Worm (Caenorhabditis elegans): ENCODE measurements around the gene F49F1.9.

The F49F1.9 gene

ce11 chrIV:4114526-4114925, 22.8 kb downstream of the F49F1.9 start, which contains the start of gene F49F1.15:
F49F1.15 (minus strand) TSS chrIV:4114626.
- TF ChIP-seq hif-1 (tag; optimal IDR thresholded peaks at IDR 0.05) = no peak

- TF ChIP-seq D1046.2 (GFP tag; IDR thresholded peaks at IDR 0.05) = no peak
- TF ChIP-seq F49E8.2 (tag; optimal IDR thresholded peaks at IDR 0.05; ENCODE audit: borderline replicate concordance) = no peak
- TF ChIP-seq F26F4.8 (GFP tag; conservative IDR thresholded peaks at IDR 0.05) = no peak
- no peak for TF ChIP-seq daf-19 (GFP tag; conservative IDR thresholded peaks at IDR 0.05)
- TF ChIP-seq daf-16 (GFP tag; optimal IDR thresholded peaks at IDR 0.05) = no peak
- no peak for TF ChIP-seq daf-16 (tag; optimal IDR thresholded peaks at IDR 0.05)
- no peak for TF ChIP-seq F37D6.2 (tag; optimal IDR thresholded peaks at IDR 0.05)
- TF ChIP-seq nhr-237 (tag; optimal IDR thresholded peaks at IDR 0.05) = no peak
- TF ChIP-seq snpc-4 (tag; optimal IDR thresholded peaks at IDR 0.05) = no peak
- no peak for TF ChIP-seq unc-62 (GFP tag; optimal IDR thresholded peaks at IDR 0.05 in 1 of 2)
- TF ChIP-seq unc-62 (tag; optimal IDR thresholded peaks at IDR 0.05) = no peak
- no peak for TF ChIP-seq ces-1 (GFP tag; optimal IDR thresholded peaks at IDR 0.05)
- no peak for TF ChIP-seq php-3 (GFP tag; IDR thresholded peaks at IDR 0.05)
- no peak for TF ChIP-seq egl-27 (tag; optimal IDR thresholded peaks at IDR 0.05)
- no peak for TF ChIP-seq T20F7.1 (GFP tag; optimal IDR thresholded peaks at IDR 0.05)
- no peak for TF ChIP-seq daf-12 (tag; optimal IDR thresholded peaks at IDR 0.05)
- TF ChIP-seq cey-2 (tag; optimal IDR thresholded peaks at IDR 0.05; ENCODE audit: borderline replicate concordance, insufficient read depth) = no peak
- TF ChIP-seq tag-97 (GFP tag; IDR thresholded peaks at IDR 0.05) = no peak
- no peak for TF ChIP-seq unc-130 (GFP tag; optimal IDR thresholded peaks at IDR 0.05)
Observed at ce11 chrIV:4112387-4112786, 25.0 kb downstream of the F49F1.9 start, which contains the start of gene F49F1.14. F49F1.14 (minus strand) TSS chrIV:4112487.

- TF ChIP-seq fkh-10 (GFP tag; optimal IDR thresholded peaks at IDR 0.05) (no peak), dmd-9 (GFP tag; IDR thresholded peaks at IDR 0.05) (no peak), unc-39 (tag; optimal IDR thresholded peaks at IDR 0.05) (no peak), jun-1 (tag; optimal IDR thresholded peaks at IDR 0.05) (no peak), aly-2 (tag; optimal IDR thresholded peaks at IDR 0.05) (no peak)
Observed at ce11 chrIV:4108767-4109166, 28.6 kb downstream of the F49F1.9 start, which contains the start of gene C35B1.7. C35B1.7 (plus strand) TSS chrIV:4109067.

ce11 chrIV:4102720-4103119, 34.7 kb downstream of the F49F1.9 start, which contains the start of gene ubc-1:
ubc-1 (plus strand) TSS chrIV:4103020.
- peak in 1 of 2 experiments; percentile 58 for TF ChIP-seq unc-62 (GFP tag; optimal IDR thresholded peaks at IDR 0.05 in 1 of 2)
- no peak for TF ChIP-seq unc-62 (tag; optimal IDR thresholded peaks at IDR 0.05)
- no peak for TF ChIP-seq hif-1 (tag; optimal IDR thresholded peaks at IDR 0.05)

ce11 chrIV:4099773-4100172, 37.6 kb downstream of the F49F1.9 start:
- TF ChIP-seq nhr-11 (tag; optimal IDR thresholded peaks at IDR 0.05) = no peak
- TF ChIP-seq lin-39 (tag; optimal IDR thresholded peaks at IDR 0.05) = no peak
- TF ChIP-seq ctbp-1 (GFP tag; IDR thresholded peaks at IDR 0.05) = no peak
- TF ChIP-seq hlh-30 (tag; optimal IDR thresholded peaks at IDR 0.05; ENCODE audit: insufficient read depth) = peak; percentile 45
- no peak for TF ChIP-seq duxl-1 (tag; optimal IDR thresholded peaks at IDR 0.05; ENCODE audit: poor library complexity)
- peak in 1 of 2 experiments; percentile 95 for TF ChIP-seq daf-16 (GFP tag; optimal IDR thresholded peaks at IDR 0.05)
- TF ChIP-seq daf-16 (tag; optimal IDR thresholded peaks at IDR 0.05) = no peak

- peak; percentile 26; the same call in 1 of the 2 replicates for TF ChIP-seq madf-9 (GFP tag; conservative IDR thresholded peaks at IDR 0.05)
- peak; percentile 61 for TF ChIP-seq aha-1 (tag)
- no peak for TF ChIP-seq lin-1 (GFP tag; IDR thresholded peaks at IDR 0.05)
Observed at ce11 chrIV:4096940-4097339, 40.4 kb downstream of the F49F1.9 start.

Data from whole organism, L4 larva.